Worm (Caenorhabditis elegans): Measurements from ENCODE around the gene bgnt-1.5.

bgnt-1.5 gene

ce11 chrX:13246668-13247358 lies 14.7 kb upstream of the bgnt-1.5 start:
- no peak for TF ChIP-seq him-1 (tag; optimal IDR thresholded peaks at IDR 0.05)
- TF ChIP-seq dao-5 (tag; optimal IDR thresholded peaks at IDR 0.05): no peak
- no peak for TF ChIP-seq W03F9.2 (tag; optimal IDR thresholded peaks at IDR 0.05)

- TF ChIP-seq dao-5 (tag; optimal IDR thresholded peaks at IDR 0.05): no peak
- no peak for TF ChIP-seq him-1 (tag; optimal IDR thresholded peaks at IDR 0.05)
- no peak for TF ChIP-seq W03F9.2 (tag; optimal IDR thresholded peaks at IDR 0.05)
Measured at ce11 chrX:13245090-13245489, 12.9 kb upstream of the bgnt-1.5 start, which contains the start of gene hpl-1. Gene hpl-1, plus strand, starts transcription at chrX:13245390.

- TF ChIP-seq W03F9.2 (tag; optimal IDR thresholded peaks at IDR 0.05) (no peak), him-1 (tag; optimal IDR thresholded peaks at IDR 0.05) (no peak), dao-5 (tag; optimal IDR thresholded peaks at IDR 0.05) (no peak)
Measured at ce11 chrX:13242231-13242630, 10.1 kb upstream of the bgnt-1.5 start, which contains the start of gene K08H2.5. Gene K08H2.5, minus strand, starts transcription at chrX:13242331.

ce11 chrX:13238197-13238596 lies 6.0 kb upstream of the bgnt-1.5 start, which contains the start of gene K08H2.4:
Gene K08H2.4, plus strand, starts transcription at chrX:13238497.
- TF ChIP-seq W03F9.2 (tag; optimal IDR thresholded peaks at IDR 0.05) (no peak), him-1 (tag; optimal IDR thresholded peaks at IDR 0.05) (no peak), dao-5 (tag; optimal IDR thresholded peaks at IDR 0.05) (no peak)

ce11 chrX:13237102-13237501 lies 4.9 kb upstream of the bgnt-1.5 start, which contains the start of gene K08H2.3:
Gene K08H2.3, plus strand, starts transcription at chrX:13237402.
- no peak for TF ChIP-seq him-1 (tag; optimal IDR thresholded peaks at IDR 0.05)
- TF ChIP-seq dao-5 (tag; optimal IDR thresholded peaks at IDR 0.05): no peak
- TF ChIP-seq W03F9.2 (tag; optimal IDR thresholded peaks at IDR 0.05): no peak

- TF ChIP-seq W03F9.2 (tag; optimal IDR thresholded peaks at IDR 0.05): no peak
- no peak for TF ChIP-seq him-1 (tag; optimal IDR thresholded peaks at IDR 0.05)
- TF ChIP-seq dao-5 (tag; optimal IDR thresholded peaks at IDR 0.05): no peak
Measured at ce11 chrX:13234879-13235278, 2.7 kb upstream of the bgnt-1.5 start, which contains the start of gene K08H2.2. Gene K08H2.2, minus strand, starts transcription at chrX:13234979.

ce11 chrX:13227778-13228177 lies 4.4 kb downstream of the bgnt-1.5 start:
- TF ChIP-seq W03F9.2 (tag; optimal IDR thresholded peaks at IDR 0.05): no peak

- TF ChIP-seq him-1 (tag; optimal IDR thresholded peaks at IDR 0.05) (no peak), W03F9.2 (tag; optimal IDR thresholded peaks at IDR 0.05) (no peak), dao-5 (tag; optimal IDR thresholded peaks at IDR 0.05) (no peak)
Measured at ce11 chrX:13226614-13227096, 5.5 kb downstream of the bgnt-1.5 start, which contains the start of gene skr-21. Gene skr-21, minus strand, starts transcription at chrX:13226664.

ce11 chrX:13225111-13225905 lies 6.9 kb downstream of the bgnt-1.5 start:
- no peak for TF ChIP-seq him-1 (tag; optimal IDR thresholded peaks at IDR 0.05)
- no peak for TF ChIP-seq dao-5 (tag; optimal IDR thresholded peaks at IDR 0.05)
- TF ChIP-seq W03F9.2 (tag; optimal IDR thresholded peaks at IDR 0.05): no peak

- no peak for TF ChIP-seq W03F9.2 (tag; optimal IDR thresholded peaks at IDR 0.05)
- TF ChIP-seq dao-5 (tag; optimal IDR thresholded peaks at IDR 0.05): no peak
- TF ChIP-seq him-1 (tag; optimal IDR thresholded peaks at IDR 0.05): no peak
Measured at ce11 chrX:13224608-13225007, 7.6 kb downstream of the bgnt-1.5 start, which contains the start of gene skr-19. Gene skr-19, minus strand, starts transcription at chrX:13224708.

- TF ChIP-seq W03F9.2 (tag; optimal IDR thresholded peaks at IDR 0.05) (no peak), him-1 (tag; optimal IDR thresholded peaks at IDR 0.05) (no peak), dao-5 (tag; optimal IDR thresholded peaks at IDR 0.05) (no peak)
Measured at ce11 chrX:13223437-13223836, 8.7 kb downstream of the bgnt-1.5 start, which contains the start of gene skr-20. Gene skr-20, minus strand, starts transcription at chrX:13223537.

- TF ChIP-seq dao-5 (tag; optimal IDR thresholded peaks at IDR 0.05) (no peak), him-1 (tag; optimal IDR thresholded peaks at IDR 0.05) (no peak), W03F9.2 (tag; optimal IDR thresholded peaks at IDR 0.05) (no peak)
Measured at ce11 chrX:13221357-13221756, 10.8 kb downstream of the bgnt-1.5 start, which contains the start of gene asp-4. Gene asp-4, minus strand, starts transcription at chrX:13221462.

- TF ChIP-seq him-1 (tag; optimal IDR thresholded peaks at IDR 0.05) (no peak), dao-5 (tag; optimal IDR thresholded peaks at IDR 0.05) (no peak), W03F9.2 (tag; optimal IDR thresholded peaks at IDR 0.05) (no peak)
Measured at ce11 chrX:13220609-13221008, 11.6 kb downstream of the bgnt-1.5 start.

ce11 chrX:13217940-13218339 lies 14.2 kb downstream of the bgnt-1.5 start:
- no peak for TF ChIP-seq dao-5 (tag; optimal IDR thresholded peaks at IDR 0.05)
- no peak for TF ChIP-seq W03F9.2 (tag; optimal IDR thresholded peaks at IDR 0.05)
- no peak for TF ChIP-seq him-1 (tag; optimal IDR thresholded peaks at IDR 0.05)

Measured in whole organism, L4/young adult.